Fruit fly (Drosophila melanogaster) whole organism, embryonic: Measurements from ENCODE around the gene beat-Ib.

ENCODE experiments used
- Adf1 ChIP-seq: fragments of 200-800 bp; sonication (Bioruptor generic); IDR thresholded peaks from 2 replicates; pipeline ENCODE4 v1.3.6; 2022; ENCODE audit warnings: missing biosample characterization, missing genetic modification characterization
- chif ChIP-seq, 2 experiments: fragments of 200-800 bp; sonication (Bioruptor generic); optimal IDR thresholded peaks; 3 replicates each; lab custom pipeline; 2016; ENCODE audit warnings: missing biosample characterization in 2 of 2, missing genetic modification characterization in 2 of 2
- phol ChIP-seq: fragments of 200-800 bp; sonication (Bioruptor generic); optimal IDR thresholded peaks from 3 replicates; lab custom pipeline; 2018; ENCODE audit warnings: missing biosample characterization, mild to moderate bottlenecking, missing genetic modification characterization, moderate library complexity
- stwl ChIP-seq: fragments of 200-800 bp; sonication (Bioruptor generic); optimal IDR thresholded peaks from 3 replicates; lab custom pipeline; 2018; ENCODE audit warnings: missing biosample characterization, mild to moderate bottlenecking, missing genetic modification characterization, moderate library complexity

DNA sequence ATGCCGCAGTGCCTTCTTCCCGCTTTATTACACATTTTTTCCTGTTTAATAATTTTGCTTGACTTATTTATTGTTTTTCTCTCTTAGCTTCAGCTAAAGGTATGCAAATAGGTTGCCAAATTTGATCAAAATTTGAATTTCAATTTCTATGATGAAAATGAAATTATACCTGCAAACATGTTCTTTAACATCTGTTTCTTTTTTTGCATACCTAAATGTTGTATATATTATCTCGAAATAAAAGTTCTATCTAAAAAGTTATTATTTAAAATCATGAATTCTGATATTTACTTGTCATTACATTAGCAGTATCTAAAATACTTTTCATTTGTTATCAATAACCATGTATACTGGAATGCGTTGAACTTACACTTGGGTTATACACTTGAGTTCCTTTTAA lies 67.1 kb downstream of the beat-Ib start, which contains the start of gene CG31735:
- no peak for TF ChIP-seq Adf1
- no peak for TF ChIP-seq stwl (tag; lab: Kevin White, UChicago)
- TF ChIP-seq phol (tag; lab: Kevin White, UChicago), result no peak
- TF ChIP-seq chif (GFP tag; optimal IDR thresholded peaks at IDR 0.05; lab: Kevin White, UChicago), result no peak
